Fruit fly (Drosophila melanogaster) whole organism, embryonic: ENCODE results near the gene CG14182.

Source experiments
- ATbp ChIP-seq: fragments of 200-800 bp; sonication (Bioruptor generic); optimal IDR thresholded peaks from 2 replicates; lab custom pipeline; 2017; ENCODE audit warnings: missing biosample characterization, mild to moderate bottlenecking, missing genetic modification characterization, missing genetic modification reagents
- B-H1 ChIP-seq: fragments of 200-800 bp; sonication (Bioruptor generic); IDR thresholded peaks from 3 replicates; pipeline ENCODE4 v1.3.6; 2022; ENCODE audit warnings: missing biosample characterization, missing genetic modification characterization
- CG11085 ChIP-seq: fragments of 200-800 bp; sonication (Bioruptor generic); IDR thresholded peaks from 2 replicates; pipeline ENCODE4 v1.3.6; 2022; ENCODE audit warnings: missing biosample characterization, missing genetic modification characterization
- CG12155 ChIP-seq: fragments of 200-800 bp; sonication (Bioruptor generic); optimal IDR thresholded peaks from 3 replicates; lab custom pipeline; 2016; ENCODE audit warnings: missing biosample characterization, missing genetic modification characterization
- CG12659 ChIP-seq: fragments of 200-800 bp; sonication (Bioruptor generic); optimal IDR thresholded peaks from 3 replicates; lab custom pipeline; 2017; ENCODE audit warnings: mild to moderate bottlenecking, missing biosample characterization, missing genetic modification reagents, missing genetic modification characterization
- CG13287 ChIP-seq: fragments of 200-800 bp; sonication (Bioruptor generic); IDR thresholded peaks from 2 replicates; pipeline ENCODE4 v1.3.6; 2022; ENCODE audit warnings: missing biosample characterization, missing genetic modification characterization; ENCODE audit not compliant: partially characterized antibody
- CG13424 ChIP-seq: fragments of 200-800 bp; sonication (Bioruptor generic); optimal IDR thresholded peaks from 2 replicates; lab custom pipeline; 2019; ENCODE audit warnings: missing biosample characterization, mild to moderate bottlenecking, missing genetic modification characterization, moderate library complexity
- CG1647 ChIP-seq: fragments of 200-800 bp; sonication (Bioruptor generic); optimal IDR thresholded peaks from 3 replicates; lab custom pipeline; 2016; ENCODE audit warnings: missing biosample characterization, missing genetic modification characterization
- CG17802 ChIP-seq: fragments of 200-800 bp; sonication (Bioruptor generic); optimal IDR thresholded peaks from 2 replicates; lab custom pipeline; 2018; ENCODE audit warnings: missing biosample characterization, mild to moderate bottlenecking, missing genetic modification characterization, moderate library complexity
- CG18476 ChIP-seq: fragments of 200-800 bp; sonication (Bioruptor generic); optimal IDR thresholded peaks from 2 replicates; lab custom pipeline; 2016; ENCODE audit warnings: missing biosample characterization, mild to moderate bottlenecking, missing genetic modification characterization
- CG2199 ChIP-seq: fragments of 200-800 bp; sonication (Bioruptor generic); IDR thresholded peaks from 3 replicates; pipeline ENCODE4 v1.3.6; 2022; ENCODE audit warnings: missing biosample characterization, missing genetic modification characterization
- CG31365 ChIP-seq: fragments of 200-800 bp; sonication (Bioruptor generic); optimal IDR thresholded peaks from 2 replicates; lab custom pipeline; 2018; ENCODE audit warnings: missing biosample characterization, mild to moderate bottlenecking, missing genetic modification characterization
- CG32767 ChIP-seq: fragments of 200-800 bp; sonication (Bioruptor generic); IDR thresholded peaks from 2 replicates; pipeline ENCODE4 v1.3.6; 2022; ENCODE audit warnings: missing biosample characterization, missing genetic modification characterization
- CG33213 ChIP-seq: fragments of 200-800 bp; sonication (Bioruptor generic); optimal IDR thresholded peaks from 3 replicates; lab custom pipeline; 2016; ENCODE audit warnings: missing biosample characterization, missing genetic modification characterization
- CG34376 ChIP-seq: fragments of 200-800 bp; sonication (Bioruptor generic); optimal IDR thresholded peaks from 2 replicates; lab custom pipeline; 2018; ENCODE audit warnings: missing biosample characterization, mild to moderate bottlenecking, missing genetic modification characterization
- CG4328 ChIP-seq: fragments of 200-800 bp; sonication (Bioruptor generic); optimal IDR thresholded peaks from 3 replicates; lab custom pipeline; 2017; ENCODE audit warnings: missing biosample characterization, missing genetic modification reagents, missing genetic modification characterization
- CG4730 ChIP-seq: fragments of 200-800 bp; sonication (Bioruptor generic); IDR thresholded peaks from 2 replicates; pipeline ENCODE4 v1.3.6; 2022; ENCODE audit warnings: missing biosample characterization, missing genetic modification characterization
- CG6175 ChIP-seq: fragments of 200-800 bp; sonication (Bioruptor generic); IDR thresholded peaks from 3 replicates; pipeline ENCODE4 v1.3.6; 2022; ENCODE audit warnings: missing biosample characterization, missing genetic modification characterization
- D ChIP-seq, 2 experiments: fragments of 200-800 bp in 1 of 2; fragments of >200 bp in 1 of 2; sonication (Bioruptor generic) in 1 of 2; optimal IDR thresholded peaks; 2 replicates in 1 of 2; 3 replicates in 1 of 2; lab custom pipeline; 2017; ENCODE audit warnings: mild to moderate bottlenecking in 1 of 2, missing biosample characterization in 1 of 2, missing genetic modification characterization in 1 of 2, missing genetic modification reagents in 1 of 2
- Dbx ChIP-seq: fragments of 200-800 bp; sonication (Bioruptor generic); IDR thresholded peaks from 3 replicates; pipeline ENCODE4 v1.3.6; 2022; ENCODE audit warnings: missing biosample characterization, missing genetic modification characterization
- Dll ChIP-seq: fragments of 200-800 bp; sonication (Bioruptor generic); IDR thresholded peaks from 4 replicates; pipeline ENCODE4 v1.3.6; 2022; ENCODE audit warnings: missing biosample characterization, missing genetic modification characterization; ENCODE audit not compliant: partially characterized antibody
- Ets65A ChIP-seq: fragments of 200-800 bp; sonication (Bioruptor generic); peaks from one replicate; lab custom pipeline; 2016; ENCODE audit warnings: missing biosample characterization, missing genetic modification characterization
- H15 ChIP-seq: fragments of 200-800 bp; sonication (Bioruptor generic); IDR thresholded peaks from 3 replicates; pipeline ENCODE4 v1.3.6; 2022; ENCODE audit warnings: missing biosample characterization, missing genetic modification characterization
- H2.0 ChIP-seq: fragments of 200-800 bp; sonication (Bioruptor generic); IDR thresholded peaks from 2 replicates; pipeline ENCODE4 v1.3.6; 2022; ENCODE audit warnings: missing biosample characterization, missing genetic modification characterization
- Hand ChIP-seq: fragments of 200-800 bp; sonication (Bioruptor generic); optimal IDR thresholded peaks from 2 replicates; lab custom pipeline; 2017; ENCODE audit warnings: mild to moderate bottlenecking, missing biosample characterization, missing genetic modification reagents, missing genetic modification characterization
- Max ChIP-seq: fragments of 200-800 bp; sonication (Bioruptor generic); optimal IDR thresholded peaks from 2 replicates; lab custom pipeline; 2016; ENCODE audit warnings: missing biosample characterization, mild to moderate bottlenecking, missing genetic modification characterization
- NK7.1 ChIP-seq: fragments of 200-800 bp; sonication (Bioruptor generic); optimal IDR thresholded peaks from 3 replicates; lab custom pipeline; 2016; ENCODE audit warnings: missing biosample characterization, missing genetic modification characterization
- Ptx1 ChIP-seq: fragments of 200-800 bp; sonication (Bioruptor generic); IDR thresholded peaks from 2 replicates; pipeline ENCODE4 v1.3.6; 2022; ENCODE audit warnings: missing biosample characterization, missing genetic modification characterization
- Side ChIP-seq: fragments of 200-800 bp; sonication (Bioruptor generic); optimal IDR thresholded peaks from 2 replicates; lab custom pipeline; 2016; ENCODE audit warnings: missing biosample characterization, missing genetic modification characterization
- Vsx1 ChIP-seq: fragments of 200-800 bp; sonication (Bioruptor generic); optimal IDR thresholded peaks from 2 replicates; lab custom pipeline; 2017; ENCODE audit warnings: missing biosample characterization, mild to moderate bottlenecking, missing genetic modification characterization, missing genetic modification reagents
- YL-1 ChIP-seq: fragments of 200-800 bp; sonication (Bioruptor generic); optimal IDR thresholded peaks from 3 replicates; lab custom pipeline; 2017; ENCODE audit warnings: missing biosample characterization, mild to moderate bottlenecking, missing genetic modification characterization
- az2 ChIP-seq: fragments of 200-800 bp; sonication (Bioruptor generic); optimal IDR thresholded peaks from 3 replicates; lab custom pipeline; 2016; ENCODE audit warnings: missing biosample characterization, missing genetic modification characterization
- cad ChIP-seq: fragments of >200 bp; optimal IDR thresholded peaks from 2 replicates; lab custom pipeline; 2017; ENCODE audit warnings: missing biosample characterization, missing genetic modification characterization
- cato ChIP-seq: fragments of 200-800 bp; sonication (Bioruptor generic); optimal IDR thresholded peaks from 2 replicates; lab custom pipeline; 2016; ENCODE audit warnings: missing biosample characterization, missing genetic modification characterization, borderline replicate concordance
- chif ChIP-seq, 2 experiments: fragments of 200-800 bp; sonication (Bioruptor generic); optimal IDR thresholded peaks; 3 replicates each; lab custom pipeline; 2016; ENCODE audit warnings: missing biosample characterization in 2 of 2, missing genetic modification characterization in 2 of 2
- esg ChIP-seq: fragments of 200-800 bp; sonication (Bioruptor generic); conservative IDR thresholded peaks from 2 replicates; pipeline ENCODE4 v1.3.6; 2022; ENCODE audit warnings: missing biosample characterization, missing genetic modification characterization
- grau ChIP-seq: fragments of 200-800 bp; optimal IDR thresholded peaks from 3 replicates; lab custom pipeline; 2019; ENCODE audit warnings: missing biosample characterization, mild to moderate bottlenecking, missing genetic modification characterization, moderate library complexity
- hb ChIP-seq: fragments of 200-800 bp; sonication (Bioruptor generic); IDR thresholded peaks from 3 replicates; pipeline ENCODE4 v1.3.6; 2022; ENCODE audit warnings: missing biosample characterization, missing genetic modification characterization; ENCODE audit not compliant: partially characterized antibody
- kah ChIP-seq: fragments of 200-800 bp; sonication (Bioruptor generic); optimal IDR thresholded peaks from 2 replicates; lab custom pipeline; 2018; ENCODE audit warnings: missing biosample characterization, mild to moderate bottlenecking, missing genetic modification characterization
- lbe ChIP-seq: fragments of 200-800 bp; sonication (Bioruptor generic); optimal IDR thresholded peaks from 2 replicates; lab custom pipeline; 2016; ENCODE audit warnings: missing biosample characterization, mild to moderate bottlenecking, missing genetic modification characterization
- lilli ChIP-seq: fragments of 200-800 bp; sonication (Bioruptor generic); optimal IDR thresholded peaks from 3 replicates; lab custom pipeline; 2016; ENCODE audit warnings: missing biosample characterization, missing genetic modification characterization
- lmd ChIP-seq: fragments of 200-800 bp; sonication (Bioruptor generic); IDR thresholded peaks from 2 replicates; pipeline ENCODE4 v1.3.6; 2022; ENCODE audit warnings: missing biosample characterization, missing genetic modification characterization
- nmo ChIP-seq: fragments of 200-800 bp; sonication (Bioruptor generic); optimal IDR thresholded peaks from 2 replicates; lab custom pipeline; 2018; ENCODE audit warnings: missing biosample characterization, mild to moderate bottlenecking, missing genetic modification characterization, moderate library complexity
- pum ChIP-seq: fragments of 200-800 bp; sonication (Bioruptor generic); optimal IDR thresholded peaks from 2 replicates; lab custom pipeline; 2016; ENCODE audit warnings: missing biosample characterization, missing genetic modification characterization
- run ChIP-seq: fragments of 200-800 bp; sonication (Bioruptor generic); optimal IDR thresholded peaks from 3 replicates; lab custom pipeline; 2018; ENCODE audit warnings: missing biosample characterization, mild to moderate bottlenecking, missing genetic modification characterization
- sisA ChIP-seq: fragments of 200-800 bp; sonication (Bioruptor generic); IDR thresholded peaks from 2 replicates; pipeline ENCODE4 v1.3.6; 2022; ENCODE audit warnings: missing biosample characterization, missing genetic modification characterization
- sob ChIP-seq: fragments of 200-800 bp; sonication (Bioruptor generic); IDR thresholded peaks from 2 replicates; pipeline ENCODE4 v1.3.6; 2022; ENCODE audit warnings: missing biosample characterization, missing genetic modification characterization
- trem ChIP-seq: fragments of 200-800 bp; optimal IDR thresholded peaks from 3 replicates; lab custom pipeline; 2019; ENCODE audit warnings: missing biosample characterization, mild to moderate bottlenecking, missing genetic modification characterization, moderate library complexity

The CG14182 gene

DNA sequence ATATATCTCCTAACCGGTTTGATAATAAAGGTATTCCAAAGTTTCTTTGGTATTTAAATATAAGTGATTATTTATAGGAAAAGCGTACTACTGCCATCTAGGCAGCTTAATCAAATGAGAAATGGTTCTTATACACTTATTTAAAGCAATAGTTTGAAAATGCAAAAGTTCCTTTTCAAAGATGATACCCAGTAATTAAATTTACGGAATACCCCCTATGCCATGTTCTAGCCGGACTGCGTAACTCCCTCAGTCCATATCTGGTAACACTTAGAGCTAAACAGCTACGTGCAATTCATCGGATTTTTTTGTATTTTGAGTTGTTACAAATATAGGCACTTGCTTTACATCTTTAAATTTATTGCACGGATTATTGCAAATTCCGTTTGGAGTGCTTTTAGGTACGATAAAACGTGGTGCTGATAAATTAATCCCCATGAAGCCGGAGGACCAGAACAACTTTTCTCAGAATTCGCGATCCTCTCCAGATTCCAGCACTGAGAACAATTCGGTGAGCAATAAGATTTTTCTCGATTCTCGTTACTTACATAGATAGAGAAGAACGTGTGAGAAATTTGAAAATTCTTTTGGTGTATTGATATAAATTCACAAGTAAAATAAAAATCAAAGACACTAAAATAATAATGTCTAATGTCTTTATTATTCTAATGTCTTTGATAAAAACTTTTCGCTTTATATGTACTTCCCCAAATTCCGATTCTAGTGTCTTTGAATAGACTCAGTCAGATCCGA is 23.0 kb upstream of the CG14182 start, which contains the start of gene CG7668 (continued):
- peak; percentile 85 for TF ChIP-seq esg
- TF ChIP-seq CG33213 (GFP tag; lab: Kevin White, UChicago) = peak; percentile 82
- TF ChIP-seq cato (GFP tag; lab: Kevin White, UChicago) = peak; percentile 78
- peak; percentile 67 for TF ChIP-seq CG17802 (tag; lab: Kevin White, UChicago)
- TF ChIP-seq az2 (GFP tag; lab: Kevin White, UChicago) = peak; percentile 91
- peak; percentile 23 for TF ChIP-seq CG1647 (GFP tag; lab: Kevin White, UChicago)
- peak; percentile 94 for TF ChIP-seq CG12659 (GFP tag; lab: Kevin White, UChicago)
- peak; percentile 84; the same call in 1 of the 3 replicates for TF ChIP-seq B-H1
- TF ChIP-seq YL-1 (GFP tag; lab: Kevin White, UChicago) = peak; percentile 86
- peak; percentile 33; the same call in 1 of the 4 replicates for TF ChIP-seq Dll
- peak; percentile 62; the same call in 2 of the 3 replicates for TF ChIP-seq CG6175
- TF ChIP-seq run = peak; percentile 85
- no peak; the same call in 1 of the 2 replicates for TF ChIP-seq lmd (GFP tag; lab: Robert Waterston, UW)
- TF ChIP-seq CG31365 (tag; lab: Kevin White, UChicago) = peak; percentile 75
- no peak for TF ChIP-seq D (optimal IDR thresholded peaks at IDR 0.05; lab: Kevin White, UChicago)
- peak; percentile 86 for TF ChIP-seq D (GFP tag; optimal IDR thresholded peaks at IDR 0.05; lab: Kevin White, UChicago)
- TF ChIP-seq CG2199 (GFP tag; lab: Robert Waterston, UW) = peak; percentile 76; the same call in 1 of the 3 replicates
- TF ChIP-seq CG32767 (GFP tag; lab: Robert Waterston, UW) = peak; percentile 86
- TF ChIP-seq Ets65A = peak; percentile 97
- peak; percentile 92 for TF ChIP-seq Ptx1
- peak; percentile 87 for TF ChIP-seq CG4328 (GFP tag; lab: Kevin White, UChicago)
- TF ChIP-seq chif (GFP tag; optimal IDR thresholded peaks at IDR 0.05; lab: Kevin White, UChicago) = peak; percentile 71 to 91
- TF ChIP-seq CG11085 = peak; percentile 86
- peak; percentile 67 for TF ChIP-seq kah (GFP tag; lab: Kevin White, UChicago)
- TF ChIP-seq NK7.1 (GFP tag; lab: Kevin White, UChicago) = peak; percentile 74
- TF ChIP-seq Vsx1 (GFP tag; lab: Kevin White, UChicago) = peak; percentile 81
- peak; percentile 85; the same call in 2 of the 3 replicates for TF ChIP-seq H15 (GFP tag; lab: Robert Waterston, UW)
- TF ChIP-seq H2.0 (GFP tag; lab: Robert Waterston, UW) = peak; percentile 89
- TF ChIP-seq CG4730 = peak; percentile 84; the same call in 1 of the 2 replicates
- peak; percentile 81 for TF ChIP-seq CG34376
- peak; percentile 93 for TF ChIP-seq CG13424 (tag; lab: Kevin White, UChicago)
- peak; percentile 90 for TF ChIP-seq lilli
- peak; percentile 92; the same call in 1 of the 2 replicates for TF ChIP-seq sob (GFP tag; lab: Robert Waterston, UW)
- peak; percentile 90 for TF ChIP-seq trem (tag; lab: Kevin White, UChicago)
- TF ChIP-seq CG12155 (GFP tag; lab: Kevin White, UChicago) = peak; percentile 85
- peak; percentile 87 for TF ChIP-seq ATbp (GFP tag; lab: Kevin White, UChicago)
- TF ChIP-seq pum (GFP tag; lab: Kevin White, UChicago) = peak; percentile 87
- peak; percentile 89 for TF ChIP-seq Max (GFP tag; lab: Kevin White, UChicago)
- TF ChIP-seq grau (tag; lab: Kevin White, UChicago) = peak; percentile 91
- TF ChIP-seq sisA = no peak
- TF ChIP-seq CG13287 (GFP tag; lab: Robert Waterston, UW) = peak; percentile 32; the same call in 1 of the 2 replicates
- peak; percentile 70 for TF ChIP-seq Hand (GFP tag; lab: Kevin White, UChicago)
- TF ChIP-seq lbe (GFP tag; lab: Kevin White, UChicago) = peak; percentile 88
- peak; percentile 87 for TF ChIP-seq CG18476 (GFP tag; lab: Kevin White, UChicago)
- peak; percentile 84 for TF ChIP-seq Dbx (GFP tag; lab: Robert Waterston, UW)
- TF ChIP-seq Side = peak; percentile 84
- peak; percentile 90 for TF ChIP-seq nmo (GFP tag; lab: Kevin White, UChicago)
- TF ChIP-seq cad (GFP tag; lab: Kevin White, UChicago) = no peak
- TF ChIP-seq hb (GFP tag; lab: Robert Waterston, UW) = no peak
